Worm (Caenorhabditis elegans) whole organism, L2 larva: Measurements from ENCODE around the gene K02C4.2.

ENCODE experiments used
- C34F6.9 ChIP-seq: fragments of 150-350 bp; optimal IDR thresholded peaks from 2 replicates; lab custom pipeline; 2014; ENCODE audit warnings: missing biosample characterization, missing genetic modification characterization
- F13H6.1 ChIP-seq: sonication (generic microtip); optimal IDR thresholded peaks from 2 replicates; lab custom pipeline; 2016; ENCODE audit warnings: missing genetic modification characterization, missing compliant biosample characterization
- Y55F3AM.14 ChIP-seq: fragments of 200-800 bp; sonication (Bioruptor generic); optimal IDR thresholded peaks from 2 replicates; lab custom pipeline; 2018; ENCODE audit warnings: mild to moderate bottlenecking, missing genetic modification characterization, missing compliant biosample characterization
- ZK546.5 ChIP-seq: sonication (generic microtip); optimal IDR thresholded peaks from 2 replicates; lab custom pipeline; 2017; ENCODE audit warnings: missing biosample characterization, missing genetic modification characterization
- aly-2 ChIP-seq: fragments of 150-350 bp; optimal IDR thresholded peaks from 2 replicates; lab custom pipeline; 2014; ENCODE audit warnings: missing biosample characterization, missing genetic modification characterization
- blmp-1 ChIP-seq: sonication (generic microtip); optimal IDR thresholded peaks from 2 replicates; lab custom pipeline; 2017; ENCODE audit warnings: missing genetic modification characterization, mild to moderate bottlenecking, missing compliant biosample characterization, antibody characterized with exemption, moderate library complexity; ENCODE audit not compliant: insufficient read depth
- ceh-16 ChIP-seq: fragments of 150-350 bp; optimal IDR thresholded peaks from 2 replicates; lab custom pipeline; 2014; ENCODE audit warnings: missing biosample characterization, missing genetic modification characterization
- ceh-82 ChIP-seq: fragments of 150-350 bp; optimal IDR thresholded peaks from 2 replicates; lab custom pipeline; 2014; ENCODE audit warnings: missing biosample characterization, missing genetic modification characterization
- crh-2 ChIP-seq: sonication (generic microtip); optimal IDR thresholded peaks from 2 replicates; lab custom pipeline; 2017; ENCODE audit warnings: missing biosample characterization, missing genetic modification characterization
- dmd-4 ChIP-seq: sonication (generic microtip); optimal IDR thresholded peaks from 2 replicates; lab custom pipeline; 2017; ENCODE audit warnings: missing biosample characterization, missing genetic modification characterization
- elt-3 ChIP-seq: sonication (generic microtip); optimal IDR thresholded peaks from 2 replicates; lab custom pipeline; 2017; ENCODE audit warnings: missing biosample characterization, missing genetic modification characterization
- fos-1 ChIP-seq: fragments of 150-350 bp; optimal IDR thresholded peaks from 2 replicates; lab custom pipeline; 2014; ENCODE audit warnings: missing biosample characterization, missing genetic modification characterization
- lin-11 ChIP-seq: fragments of 150-350 bp; sonication (generic microtip); optimal IDR thresholded peaks from 2 replicates; lab custom pipeline; 2014; ENCODE audit warnings: missing biosample characterization, missing genetic modification characterization, inconsistent platforms, mixed read lengths
- lin-13 ChIP-seq: fragments of 150-350 bp; optimal IDR thresholded peaks from 2 replicates; lab custom pipeline; 2014; ENCODE audit warnings: missing biosample characterization, missing genetic modification reagents, missing genetic modification characterization
- lin-39 ChIP-seq: fragments of 150-350 bp; optimal IDR thresholded peaks from 2 replicates; lab custom pipeline; 2014; ENCODE audit warnings: missing biosample characterization, missing genetic modification reagents, missing genetic modification characterization
- lsy-2 ChIP-seq, 2 experiments: fragments of 150-350 bp in 1 of 2; sonication (generic microtip) in 1 of 2; optimal IDR thresholded peaks; 2 replicates each; lab custom pipeline; 2014 to 2017; ENCODE audit warnings: missing biosample characterization in 2 of 2, missing genetic modification characterization in 2 of 2
- mab-5 ChIP-seq: fragments of 150-350 bp; optimal IDR thresholded peaks from 2 replicates; lab custom pipeline; 2014; ENCODE audit warnings: missing biosample characterization, missing genetic modification characterization
- mbf-1 ChIP-seq: sonication (generic microtip); optimal IDR thresholded peaks from 2 replicates; lab custom pipeline; 2017; ENCODE audit warnings: missing biosample characterization, missing genetic modification characterization
- mdl-1 ChIP-seq, 2 experiments: fragments of 150-350 bp in 1 of 2; sonication (generic microtip) in 1 of 2; optimal IDR thresholded peaks; 2 replicates each; lab custom pipeline; 2017; ENCODE audit warnings: missing biosample characterization in 2 of 2, missing genetic modification characterization in 2 of 2
- nhr-10 ChIP-seq: sonication (generic microtip); optimal IDR thresholded peaks from 2 replicates; lab custom pipeline; 2017; ENCODE audit warnings: missing biosample characterization, missing genetic modification characterization
- nhr-11 ChIP-seq: fragments of 150-350 bp; optimal IDR thresholded peaks from 2 replicates; lab custom pipeline; 2014; ENCODE audit warnings: missing biosample characterization, missing genetic modification characterization
- nhr-12 ChIP-seq: fragments of 150-350 bp; optimal IDR thresholded peaks from 2 replicates; lab custom pipeline; 2014; ENCODE audit warnings: missing biosample characterization, missing genetic modification characterization
- nhr-129 ChIP-seq: fragments of 150-350 bp; optimal IDR thresholded peaks from 2 replicates; lab custom pipeline; 2014; ENCODE audit warnings: missing biosample characterization, missing genetic modification characterization
- nhr-21 ChIP-seq: fragments of 150-350 bp; optimal IDR thresholded peaks from 2 replicates; lab custom pipeline; 2014; ENCODE audit warnings: missing biosample characterization, missing genetic modification characterization
- nhr-23 ChIP-seq: fragments of 150-350 bp; optimal IDR thresholded peaks from 2 replicates; lab custom pipeline; 2014; ENCODE audit warnings: missing biosample characterization, missing genetic modification reagents, missing genetic modification characterization
- nhr-237 ChIP-seq: fragments of 150-350 bp; optimal IDR thresholded peaks from 2 replicates; lab custom pipeline; 2014; ENCODE audit warnings: missing biosample characterization, missing genetic modification characterization
- nhr-25 ChIP-seq: fragments of 150-350 bp; sonication (generic microtip); optimal IDR thresholded peaks from 3 replicates; lab custom pipeline; 2014; ENCODE audit warnings: missing biosample characterization, missing genetic modification characterization
- nhr-6 ChIP-seq: fragments of 150-350 bp; optimal IDR thresholded peaks from 2 replicates; lab custom pipeline; 2014; ENCODE audit warnings: missing biosample characterization, missing genetic modification characterization
- peb-1 ChIP-seq: fragments of 150-350 bp; optimal IDR thresholded peaks from 2 replicates; lab custom pipeline; 2014; ENCODE audit warnings: missing biosample characterization, missing genetic modification characterization
- sem-4 ChIP-seq: fragments of 150-350 bp; optimal IDR thresholded peaks from 2 replicates; lab custom pipeline; 2014; ENCODE audit warnings: missing biosample characterization, missing genetic modification reagents, missing genetic modification characterization
- skn-1 ChIP-seq: sonication (generic microtip); optimal IDR thresholded peaks from 2 replicates; lab custom pipeline; 2017; ENCODE audit warnings: missing biosample characterization, missing genetic modification characterization
- sma-3 ChIP-seq: sonication (generic microtip); optimal IDR thresholded peaks from 2 replicates; lab custom pipeline; 2016; ENCODE audit warnings: missing genetic modification reagents, missing genetic modification characterization, missing compliant biosample characterization
- sma-9 ChIP-seq, 2 experiments: fragments of 150-350 bp in 1 of 2; sonication (generic microtip) in 1 of 2; optimal IDR thresholded peaks; 2 replicates each; lab custom pipeline; 2014 to 2016; ENCODE audit warnings: missing genetic modification characterization in 2 of 2, mild to moderate bottlenecking in 1 of 2, missing biosample characterization in 1 of 2, missing compliant biosample characterization in 1 of 2, missing genetic modification reagents in 1 of 2, moderate library complexity in 1 of 2
- snpc-4 ChIP-seq: fragments of 150-350 bp; optimal IDR thresholded peaks from 2 replicates; lab custom pipeline; 2014; ENCODE audit warnings: missing biosample characterization, missing genetic modification characterization
- unc-39 ChIP-seq: fragments of 150-350 bp; optimal IDR thresholded peaks from 2 replicates; lab custom pipeline; 2014; ENCODE audit warnings: missing biosample characterization, missing genetic modification characterization
- unc-55 ChIP-seq: fragments of 150-350 bp; sonication (generic microtip); optimal IDR thresholded peaks from 3 replicates; lab custom pipeline; 2014; ENCODE audit warnings: missing biosample characterization, missing genetic modification reagents, missing genetic modification characterization
- unc-62 ChIP-seq: fragments of 150-350 bp; optimal IDR thresholded peaks from 2 replicates; lab custom pipeline; 2014; ENCODE audit warnings: missing biosample characterization, missing genetic modification reagents, missing genetic modification characterization
- zag-1 ChIP-seq: fragments of 150-350 bp; optimal IDR thresholded peaks from 2 replicates; lab custom pipeline; 2014; ENCODE audit warnings: missing biosample characterization, missing genetic modification characterization
- ztf-1 ChIP-seq: fragments of 200-800 bp; sonication (Bioruptor generic); conservative IDR thresholded peaks from 2 replicates; pipeline ENCODE4 v1.3.6; 2022; ENCODE audit warnings: missing genetic modification characterization, missing compliant biosample characterization
- ztf-11 ChIP-seq: sonication (generic microtip); optimal IDR thresholded peaks from 2 replicates; lab custom pipeline; 2017; ENCODE audit warnings: missing biosample characterization, missing genetic modification characterization
- ztf-4 ChIP-seq: fragments of 150-350 bp; optimal IDR thresholded peaks from 2 replicates; lab custom pipeline; 2014; ENCODE audit warnings: missing biosample characterization, missing genetic modification characterization

The K02C4.2 gene

ce11 chrII:8062334-8062791 is 13.2 kb upstream of the K02C4.2 start, which contains the start of gene ufd-2:
Gene ufd-2, plus strand, starts transcription at chrII:8062741.
- TF ChIP-seq sma-3, result peak; percentile 64
- peak; percentile 79 for TF ChIP-seq unc-55 (GFP tag; lab: Kevin White, UChicago)
- peak; percentile 87 for TF ChIP-seq nhr-129
- TF ChIP-seq peb-1 (tag; lab: Kevin White, UChicago), result no peak
- TF ChIP-seq nhr-12 (tag; lab: Kevin White, UChicago), result no peak
- peak; percentile 28 to 85 for TF ChIP-seq lsy-2 (tag; optimal IDR thresholded peaks at IDR 0.05; lab: Kevin White, UChicago)
- peak; percentile 70 for TF ChIP-seq lin-13
- TF ChIP-seq nhr-6 (tag; lab: Kevin White, UChicago), result peak; percentile 4
- peak; percentile 21 for TF ChIP-seq Y55F3AM.14 (GFP tag; lab: Kevin White, UChicago)
- TF ChIP-seq F13H6.1 (tag; lab: Kevin White, UChicago), result peak; percentile 72
- peak; percentile 41 for TF ChIP-seq snpc-4 (tag; lab: Kevin White, UChicago)
- TF ChIP-seq C34F6.9 (tag; lab: Kevin White, UChicago), result peak; percentile 89
- TF ChIP-seq sma-9 (GFP tag; optimal IDR thresholded peaks at IDR 0.05; lab: Kevin White, UChicago), result peak; percentile 52
- TF ChIP-seq sma-9 (tag; optimal IDR thresholded peaks at IDR 0.05; lab: Kevin White, UChicago), result no peak
- peak; percentile 60 for TF ChIP-seq fos-1 (tag; lab: Kevin White, UChicago)
- TF ChIP-seq lin-11 (tag; lab: Kevin White, UChicago), result peak; percentile 53
- no peak for TF ChIP-seq mbf-1 (tag; lab: Kevin White, UChicago)
- no peak for TF ChIP-seq mdl-1 (tag; optimal IDR thresholded peaks at IDR 0.05; lab: Kevin White, UChicago)
- TF ChIP-seq crh-2 (tag; lab: Kevin White, UChicago), result peak; percentile 75
- TF ChIP-seq nhr-21, result peak; percentile 25
- peak; percentile 23 for TF ChIP-seq zag-1 (tag; lab: Kevin White, UChicago)

DNA sequence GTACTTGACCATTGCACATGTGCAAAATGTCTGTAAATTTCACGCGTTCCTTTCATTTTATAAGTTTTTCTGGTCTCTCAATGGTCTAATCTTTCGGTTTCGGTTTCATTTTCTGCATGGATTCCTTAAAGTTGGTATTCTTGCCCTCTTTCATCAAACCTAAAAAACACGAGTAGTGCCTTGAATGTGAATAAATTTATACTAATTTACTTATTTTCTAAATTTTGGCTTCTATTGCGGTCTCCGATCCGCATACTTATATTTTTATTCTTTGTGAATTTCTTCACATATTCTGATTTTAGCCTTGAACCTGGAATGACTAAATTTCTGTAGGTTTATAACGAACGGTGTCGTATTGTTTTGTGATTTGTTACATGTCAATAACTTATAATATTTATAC is 9.6 kb upstream of the K02C4.2 start, which contains the start of gene pdha-1:
TSS of gene pdha-1 (plus strand) at position 301 of the 400 bp plus-strand sequence.
- TF ChIP-seq nhr-21, result no peak
- no peak for TF ChIP-seq lin-11 (tag; lab: Kevin White, UChicago)

DNA sequence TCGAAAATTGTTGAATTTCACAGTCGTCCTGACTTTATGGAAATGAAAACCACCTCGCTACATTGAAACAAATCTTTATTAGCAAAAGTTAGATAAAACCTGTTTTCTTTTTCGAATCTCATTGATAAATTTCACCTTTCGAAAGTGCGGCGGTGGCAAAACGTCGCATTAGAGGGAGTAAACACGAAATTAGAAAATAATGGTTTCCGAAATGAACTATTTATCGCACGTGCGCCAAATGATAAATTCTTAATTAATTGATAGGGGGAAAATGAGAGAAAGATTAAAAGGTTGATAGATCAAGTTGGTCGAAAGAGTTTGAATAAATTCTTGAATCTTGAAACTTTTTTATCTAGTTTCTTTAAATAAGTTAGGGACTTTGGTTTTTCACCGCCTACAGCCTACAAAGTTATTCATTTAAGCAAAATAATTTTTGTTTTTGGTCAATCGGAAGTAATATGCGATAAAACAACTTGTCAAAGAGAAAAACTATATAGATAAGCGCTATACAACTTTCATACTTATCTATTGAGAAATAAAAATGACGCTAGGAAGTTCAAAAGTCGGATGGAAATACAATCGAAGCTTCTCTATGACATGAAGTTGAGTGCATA is 4.4 kb upstream of the K02C4.2 start:
- peak; percentile 36 for TF ChIP-seq fos-1 (tag; lab: Kevin White, UChicago)
- TF ChIP-seq nhr-129, result no peak
- TF ChIP-seq sem-4 (tag; lab: Kevin White, UChicago), result no peak
- TF ChIP-seq ztf-1 (GFP tag; lab: Robert Waterston, UW), result no peak
- peak; percentile 52 for TF ChIP-seq blmp-1 (tag; lab: Kevin White, UChicago)
- TF ChIP-seq crh-2 (tag; lab: Kevin White, UChicago), result peak; percentile 33
- peak; percentile 53 for TF ChIP-seq sma-9 (GFP tag; optimal IDR thresholded peaks at IDR 0.05; lab: Kevin White, UChicago)
- TF ChIP-seq sma-9 (tag; optimal IDR thresholded peaks at IDR 0.05; lab: Kevin White, UChicago), result no peak
- TF ChIP-seq sma-3, result peak; percentile 46
- peak; percentile 30 for TF ChIP-seq nhr-21

- TF ChIP-seq ceh-16 (tag; lab: Kevin White, UChicago) (no peak), nhr-25 (tag; lab: Kevin White, UChicago) (peak; percentile 63), zag-1 (tag; lab: Kevin White, UChicago) (peak; percentile 53), snpc-4 (tag; lab: Kevin White, UChicago) (peak; percentile 38), nhr-129 (peak; percentile 80), C34F6.9 (tag; lab: Kevin White, UChicago) (peak; percentile 81), nhr-12 (tag; lab: Kevin White, UChicago) (no peak), unc-39 (tag; lab: Kevin White, UChicago) (no peak), nhr-10 (tag; lab: Kevin White, UChicago) (no peak), skn-1 (no peak), ztf-11 (no peak), lin-39 (no peak), mab-5 (tag; lab: Kevin White, UChicago) (peak; percentile 48), ztf-1 (GFP tag; lab: Robert Waterston, UW) (no peak), F13H6.1 (tag; lab: Kevin White, UChicago) (peak; percentile 76), lin-11 (tag; lab: Kevin White, UChicago) (no peak), blmp-1 (tag; lab: Kevin White, UChicago) (peak; percentile 39), ztf-4 (tag; lab: Kevin White, UChicago) (peak; percentile 18), nhr-237 (tag; lab: Kevin White, UChicago) (no peak), nhr-11 (tag; lab: Kevin White, UChicago) (no peak), sma-9 (GFP tag; optimal IDR thresholded peaks at IDR 0.05; lab: Kevin White, UChicago) (peak; percentile 91), sma-9 (tag; optimal IDR thresholded peaks at IDR 0.05; lab: Kevin White, UChicago) (no peak), Y55F3AM.14 (GFP tag; lab: Kevin White, UChicago) (no peak), ceh-82 (tag; lab: Kevin White, UChicago) (no peak), ZK546.5 (no peak), aly-2 (tag; lab: Kevin White, UChicago) (no peak), nhr-23 (no peak), dmd-4 (tag; lab: Kevin White, UChicago) (no peak), sma-3 (no peak), unc-55 (GFP tag; lab: Kevin White, UChicago) (peak; percentile 45), elt-3 (tag; lab: Kevin White, UChicago) (no peak), unc-62 (GFP tag; lab: Kevin White, UChicago) (peak; percentile 63)
These were observed 3.6 kb upstream of the K02C4.2 start for ce11 chrII:8071801-8072544.
